Fruit fly (Drosophila melanogaster) whole organism, wandering third instar larva: ENCODE data around the gene CG6066.

Experiments used
- CG9705 ChIP-seq: fragments of 200-800 bp; sonication (Bioruptor generic); optimal IDR thresholded peaks from 2 replicates; lab custom pipeline; 2018; ENCODE audit warnings: missing biosample characterization, mild to moderate bottlenecking, missing genetic modification characterization
- CrebA ChIP-seq: fragments of 200-800 bp; sonication (Bioruptor generic); optimal IDR thresholded peaks from 2 replicates; lab custom pipeline; 2016; ENCODE audit warnings: missing biosample characterization, mild to moderate bottlenecking, missing genetic modification characterization, borderline replicate concordance
- Dif ChIP-seq: fragments of 200-275, 200-300 bp; sonication (Bioruptor generic); optimal IDR thresholded peaks from 2 replicates; lab custom pipeline; 2018; ENCODE audit warnings: missing biosample characterization, missing genetic modification characterization; ENCODE audit not compliant: partially characterized antibody
- GATAd ChIP-seq: sonication (Bioruptor generic); optimal IDR thresholded peaks from 2 replicates; lab custom pipeline; 2016; ENCODE audit warnings: missing biosample characterization, missing genetic modification characterization
- HLH106 ChIP-seq: fragments of 200-800 bp; optimal IDR thresholded peaks from 3 replicates; lab custom pipeline; 2019; ENCODE audit warnings: missing biosample characterization, mild to moderate bottlenecking, missing genetic modification characterization, moderate library complexity
- Hnf4 ChIP-seq: fragments of 200-800 bp; sonication (Bioruptor generic); optimal IDR thresholded peaks from 2 replicates; lab custom pipeline; 2016; ENCODE audit warnings: missing biosample characterization, mild to moderate bottlenecking, missing genetic modification characterization
- Hr83 ChIP-seq: fragments of 200-300 bp; sonication (Bioruptor generic); optimal IDR thresholded peaks from 2 replicates; lab custom pipeline; 2016; ENCODE audit warnings: missing biosample characterization, mild to moderate bottlenecking, missing genetic modification characterization, moderate library complexity; ENCODE audit not compliant: poor library complexity, severe bottlenecking
- Myc ChIP-seq: fragments of >200 bp; optimal IDR thresholded peaks from 2 replicates; lab custom pipeline; 2017
- N ChIP-seq: fragments of >200 bp; optimal IDR thresholded peaks from 2 replicates; lab custom pipeline; 2018; ENCODE audit warnings: missing biosample characterization, missing external identifiers, missing genetic modification characterization
- Rel ChIP-seq, 2 experiments: fragments of 200-800 bp; sonication (Bioruptor generic) in 1 of 2; optimal IDR thresholded peaks; 2 replicates in 1 of 2; 3 replicates in 1 of 2; lab custom pipeline; 2016 to 2019; ENCODE audit warnings: mild to moderate bottlenecking in 2 of 2, missing biosample characterization in 2 of 2, missing genetic modification characterization in 2 of 2, moderate library complexity in 1 of 2
- Sp1 ChIP-seq: fragments of 200-800 bp; sonication (Bioruptor generic); optimal IDR thresholded peaks from 3 replicates; lab custom pipeline; 2019; ENCODE audit warnings: missing biosample characterization, mild to moderate bottlenecking, missing genetic modification characterization, moderate library complexity
- Vsx2 ChIP-seq: fragments of 200-300, 225-300 bp; sonication (Bioruptor generic); optimal IDR thresholded peaks from 2 replicates; lab custom pipeline; 2018; ENCODE audit warnings: missing biosample characterization, missing genetic modification characterization; ENCODE audit not compliant: partially characterized antibody
- br ChIP-seq: fragments of 200-800 bp; sonication (Bioruptor generic); optimal IDR thresholded peaks from 2 replicates; lab custom pipeline; 2016; ENCODE audit warnings: missing biosample characterization, missing genetic modification characterization
- brk ChIP-seq: fragments of 200-800 bp; sonication (Bioruptor generic); optimal IDR thresholded peaks from 2 replicates; lab custom pipeline; 2016; ENCODE audit warnings: missing biosample characterization, mild to moderate bottlenecking, missing genetic modification characterization
- dl ChIP-seq, 2 experiments: fragments of 175-275, 200-275 bp in 1 of 2; fragments of 200-275 bp in 1 of 2; sonication (Bioruptor generic); optimal IDR thresholded peaks; lab custom pipeline; 2018; ENCODE audit warnings: mild to moderate bottlenecking in 2 of 2, missing biosample characterization in 2 of 2, missing genetic modification characterization in 2 of 2, moderate library complexity in 2 of 2; ENCODE audit not compliant: partially characterized antibody in 2 of 2, insufficient read depth in 1 of 2
- dmrt93B ChIP-seq: fragments of 200-800 bp; sonication (Bioruptor generic); optimal IDR thresholded peaks from 2 replicates; lab custom pipeline; 2018; ENCODE audit warnings: missing biosample characterization, mild to moderate bottlenecking, missing genetic modification characterization
- foxo ChIP-seq, 2 experiments: fragments of 200-800 bp; sonication (Bioruptor generic); optimal IDR thresholded peaks; 2 replicates in 1 of 2; 3 replicates in 1 of 2; lab custom pipeline; 2016 to 2017; ENCODE audit warnings: missing biosample characterization in 2 of 2, missing genetic modification characterization in 2 of 2
- fru ChIP-seq: fragments of 200-800 bp; sonication (Bioruptor generic); optimal IDR thresholded peaks from 3 replicates; lab custom pipeline; 2016; ENCODE audit warnings: missing biosample characterization, mild to moderate bottlenecking, missing genetic modification characterization
- h ChIP-seq: fragments of 200-800 bp; sonication (Bioruptor generic); optimal IDR thresholded peaks from 3 replicates; lab custom pipeline; 2016; ENCODE audit warnings: missing biosample characterization, mild to moderate bottlenecking, missing genetic modification characterization
- psq ChIP-seq: fragments of 200-800 bp; sonication (Bioruptor generic); optimal IDR thresholded peaks from 3 replicates; lab custom pipeline; 2017; ENCODE audit warnings: missing biosample characterization, mild to moderate bottlenecking, missing genetic modification characterization, moderate library complexity
- rgr ChIP-seq: fragments of 200-800 bp; sonication (Bioruptor generic); optimal IDR thresholded peaks from 3 replicates; lab custom pipeline; 2016; ENCODE audit warnings: missing biosample characterization, mild to moderate bottlenecking, missing genetic modification characterization
- tai ChIP-seq: sonication (Bioruptor generic); optimal IDR thresholded peaks from 2 replicates; lab custom pipeline; 2016; ENCODE audit warnings: missing biosample characterization, missing genetic modification characterization
- usp ChIP-seq: fragments of >200 bp; optimal IDR thresholded peaks from 2 replicates; lab custom pipeline; 2017; ENCODE audit warnings: missing biosample characterization, missing genetic modification characterization
- woc ChIP-seq: sonication (Bioruptor generic); optimal IDR thresholded peaks from 2 replicates; lab custom pipeline; 2016; ENCODE audit warnings: missing biosample characterization, mild to moderate bottlenecking, missing genetic modification characterization

The CG6066 gene

DNA sequence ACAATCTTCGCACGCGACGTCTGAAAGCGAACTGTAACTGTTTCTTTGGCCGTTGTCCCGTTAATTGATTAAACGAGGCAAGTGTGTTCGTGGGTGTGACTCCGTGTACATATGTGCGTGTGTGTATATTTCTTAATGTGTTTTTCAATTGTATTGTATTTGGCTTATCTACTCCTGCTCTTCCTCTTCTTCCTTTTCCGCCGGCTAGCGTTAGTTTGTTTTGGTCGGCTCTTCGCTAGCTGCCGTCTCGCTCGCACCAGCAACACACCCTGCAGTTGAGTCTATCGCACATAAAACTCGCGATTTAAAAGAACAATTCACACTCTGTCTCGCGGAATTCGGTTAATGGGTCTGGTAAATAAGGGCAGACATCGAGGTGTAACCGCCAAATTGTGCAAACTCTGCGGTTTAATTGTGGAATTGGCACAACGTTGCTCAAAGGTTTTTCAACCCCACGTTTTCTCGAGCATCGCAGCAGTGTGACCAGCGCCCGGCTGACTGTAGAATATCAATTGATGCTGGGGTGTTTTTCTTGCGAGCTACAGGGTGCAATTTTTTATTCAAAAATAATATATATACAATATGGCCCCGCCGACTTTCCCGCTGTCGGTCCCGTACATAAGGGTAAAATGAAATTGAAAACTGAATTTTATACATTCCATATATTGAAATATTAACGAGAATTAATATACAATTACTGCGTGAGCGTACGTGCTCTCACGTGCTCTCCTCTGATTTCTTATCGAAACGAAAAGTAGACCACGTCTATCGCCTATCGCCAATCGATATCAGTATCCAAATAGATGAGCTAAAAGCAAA, 4.5 kb downstream of the CG6066 start, which contains the start of the genes gb and CG5815 (continued):
- TF ChIP-seq dmrt93B (GFP tag; lab: Kevin White, UChicago) (peak; percentile 81), dl (GFP tag; optimal IDR thresholded peaks at IDR 0.05; lab: Kevin White, UChicago; ENCODE audit: insufficient read depth in 1 of 2, partially characterized antibody in 2 of 2) (no peak)
- TF ChIP-seq, all 38 proteins: peak for 18

DNA sequence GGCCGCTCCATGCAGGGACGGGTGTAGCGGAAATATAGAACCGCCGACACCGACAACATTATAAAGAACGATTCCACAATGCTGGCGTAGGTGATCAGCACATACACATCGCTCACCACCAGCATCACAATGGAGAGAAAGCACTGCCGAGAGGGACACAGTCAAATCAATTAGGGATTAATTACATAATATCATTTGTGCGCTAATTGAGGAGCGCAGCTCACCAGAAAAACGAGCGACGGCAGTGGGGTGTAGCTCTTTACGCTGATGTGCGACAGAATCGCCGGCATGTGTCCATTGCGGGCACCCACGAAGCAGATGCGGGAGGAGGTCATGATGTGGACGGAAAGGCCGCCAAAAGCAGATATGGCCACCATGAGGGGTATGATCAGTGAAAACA, 7.0 kb downstream of the CG6066 start:
- no peak for TF ChIP-seq foxo (GFP tag; optimal IDR thresholded peaks at IDR 0.05; lab: Kevin White, UChicago)
- TF ChIP-seq br: no peak
- TF ChIP-seq brk: no peak
- no peak for TF ChIP-seq dmrt93B (GFP tag; lab: Kevin White, UChicago)
- TF ChIP-seq usp (GFP tag; lab: Kevin White, UChicago): no peak
- no peak for TF ChIP-seq rgr
- no peak for TF ChIP-seq Hr83 (GFP tag; lab: Kevin White, UChicago)
- TF ChIP-seq Dif (GFP tag; lab: Kevin White, UChicago): no peak
- no peak for TF ChIP-seq Sp1 (GFP tag; lab: Kevin White, UChicago)
- no peak for TF ChIP-seq dl (GFP tag; optimal IDR thresholded peaks at IDR 0.05; lab: Kevin White, UChicago; ENCODE audit: insufficient read depth in 1 of 2, partially characterized antibody in 2 of 2)
- no peak for TF ChIP-seq CG9705 (GFP tag; lab: Kevin White, UChicago)
- TF ChIP-seq N (GFP tag; lab: Kevin White, UChicago): no peak
- no peak for TF ChIP-seq fru (GFP tag; lab: Kevin White, UChicago)

DNA sequence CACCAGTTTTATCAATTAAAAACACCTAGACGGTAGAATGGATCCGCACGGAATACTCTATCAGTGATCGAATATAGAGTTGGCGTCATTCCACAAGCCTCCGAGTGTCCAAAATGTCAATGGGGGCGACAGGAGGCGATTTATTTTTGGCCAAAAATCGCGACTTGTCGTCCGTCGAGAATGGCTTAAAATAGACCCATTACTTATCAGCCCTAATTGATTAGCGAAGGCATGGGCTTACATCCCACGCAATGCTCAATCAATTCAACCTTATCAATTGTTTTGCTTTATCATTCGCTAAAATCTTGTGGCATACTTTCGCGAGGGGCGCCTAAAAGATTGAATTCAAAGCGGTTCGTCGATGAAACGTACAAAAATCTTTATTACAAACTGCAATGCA, 8.4 kb downstream of the CG6066 start:
- TF ChIP-seq psq: no peak
- TF ChIP-seq GATAd (GFP tag; lab: Kevin White, UChicago): no peak
- no peak for TF ChIP-seq Sp1 (GFP tag; lab: Kevin White, UChicago)
- TF ChIP-seq N (GFP tag; lab: Kevin White, UChicago): no peak
- TF ChIP-seq foxo (GFP tag; optimal IDR thresholded peaks at IDR 0.05; lab: Kevin White, UChicago): no peak
- TF ChIP-seq Dif (GFP tag; lab: Kevin White, UChicago): no peak
- TF ChIP-seq dl (GFP tag; optimal IDR thresholded peaks at IDR 0.05; lab: Kevin White, UChicago; ENCODE audit: insufficient read depth in 1 of 2, partially characterized antibody in 2 of 2): no peak
- no peak for TF ChIP-seq fru (GFP tag; lab: Kevin White, UChicago)
- TF ChIP-seq HLH106 (tag; lab: Kevin White, UChicago): no peak
- TF ChIP-seq Myc (lab: Kevin White, UChicago): no peak

DNA sequence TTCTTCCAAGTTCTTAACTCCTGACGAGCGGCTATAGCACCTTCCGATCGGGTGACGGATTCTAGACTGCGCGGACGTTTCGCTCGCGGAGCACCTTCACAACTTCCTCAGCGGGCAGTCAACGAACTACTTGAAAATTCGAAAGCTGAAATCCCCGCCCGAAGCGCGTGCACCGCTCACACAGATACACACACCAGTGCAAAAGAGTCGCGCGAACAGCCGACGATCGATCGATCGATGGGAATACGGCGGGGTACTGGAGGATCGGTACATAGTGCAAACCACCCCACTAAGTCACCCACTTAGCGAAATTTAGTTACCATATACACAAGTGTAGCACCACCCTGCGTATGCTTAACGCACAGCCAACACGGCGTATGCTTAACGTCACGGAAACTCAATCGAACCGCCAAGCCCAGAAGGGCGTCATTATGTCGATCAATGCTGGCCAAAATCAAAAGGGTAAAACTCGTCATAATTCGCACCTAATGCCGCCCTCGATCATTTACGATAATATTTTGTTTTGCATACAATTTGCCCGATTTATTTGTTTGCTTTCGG, 10.3 kb downstream of the CG6066 start, which contains the start of gene CAH9:
Gene CAH9, minus strand, starts transcription at position 51 of the 561 bp plus-strand sequence.
- TF ChIP-seq Rel (GFP tag; optimal IDR thresholded peaks at IDR 0.05; lab: Kevin White, UChicago) (no peak), Rel (tag; optimal IDR thresholded peaks at IDR 0.05; lab: Kevin White, UChicago) (peak; percentile 66), usp (GFP tag; lab: Kevin White, UChicago) (no peak)

DNA sequence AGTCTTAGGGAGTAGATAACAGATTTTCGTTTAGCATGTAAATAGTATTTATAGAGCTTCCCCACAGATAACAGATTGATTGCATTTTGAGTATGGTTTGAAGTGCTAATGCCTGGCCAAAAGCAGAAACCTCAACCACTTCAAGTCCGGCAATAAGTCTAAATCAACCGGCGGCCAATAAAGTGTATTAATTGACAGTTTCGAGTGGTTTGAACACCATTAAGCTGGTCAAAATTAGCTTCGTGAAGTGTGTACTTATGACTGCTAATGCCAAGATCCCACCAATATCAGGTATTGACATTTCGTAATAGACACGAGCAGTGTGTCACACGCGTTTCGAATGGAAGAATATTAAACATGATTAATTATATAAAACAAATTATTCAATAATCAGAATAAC, 11.1 kb downstream of the CG6066 start:
- TF ChIP-seq Myc (lab: Kevin White, UChicago): no peak
- no peak for TF ChIP-seq Vsx2 (GFP tag; lab: Kevin White, UChicago)
- no peak for TF ChIP-seq CrebA (GFP tag; lab: Kevin White, UChicago)
- no peak for TF ChIP-seq dl (GFP tag; optimal IDR thresholded peaks at IDR 0.05; lab: Kevin White, UChicago; ENCODE audit: insufficient read depth in 1 of 2, partially characterized antibody in 2 of 2)
- no peak for TF ChIP-seq h (GFP tag; lab: Kevin White, UChicago)
- no peak for TF ChIP-seq Hnf4 (GFP tag; lab: Kevin White, UChicago)
- no peak for TF ChIP-seq foxo (GFP tag; optimal IDR thresholded peaks at IDR 0.05; lab: Kevin White, UChicago)
- no peak for TF ChIP-seq tai (GFP tag; lab: Kevin White, UChicago)
- TF ChIP-seq Dif (GFP tag; lab: Kevin White, UChicago): no peak

DNA sequence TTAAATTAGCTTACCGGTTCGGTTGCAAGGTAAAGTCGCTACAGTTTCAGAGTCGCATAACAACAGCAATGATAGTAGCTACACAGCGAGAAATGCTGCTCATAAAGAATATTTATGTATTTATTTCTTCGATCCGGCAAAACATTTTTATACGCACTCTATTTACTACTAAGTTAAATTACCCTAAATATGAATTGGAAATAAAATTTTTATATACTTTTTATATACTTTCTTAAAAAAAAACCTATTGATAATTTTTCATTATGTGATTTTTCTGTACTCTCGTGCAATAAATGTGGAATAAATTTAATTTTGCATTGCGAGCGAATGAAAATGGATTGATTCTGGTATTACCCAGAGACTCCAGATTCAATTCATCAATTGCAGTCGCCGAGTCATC, 15.6 kb downstream of the CG6066 start, which contains the start of gene Jhbp11:
Gene Jhbp11, plus strand, starts transcription at position 301 of the 400 bp plus-strand sequence.
- TF ChIP-seq rgr (no peak), woc (GFP tag; lab: Kevin White, UChicago) (no peak), dmrt93B (GFP tag; lab: Kevin White, UChicago) (no peak), CG9705 (GFP tag; lab: Kevin White, UChicago) (no peak), HLH106 (tag; lab: Kevin White, UChicago) (no peak), Vsx2 (GFP tag; lab: Kevin White, UChicago) (no peak), CrebA (GFP tag; lab: Kevin White, UChicago) (no peak), Sp1 (GFP tag; lab: Kevin White, UChicago) (no peak)
- TF ChIP-seq, all 38 proteins: peak for 0
